Fruit fly (Drosophila melanogaster): ENCODE results near the gene CBP.

- TF ChIP-seq spab (GFP tag; optimal IDR thresholded peaks at IDR 0.05): no peak
- no peak for TF ChIP-seq CG3032 (tag; optimal IDR thresholded peaks at IDR 0.05)
- no peak for TF ChIP-seq CG4318 (GFP tag; optimal IDR thresholded peaks at IDR 0.05)
- TF ChIP-seq CG16779 (tag; optimal IDR thresholded peaks at IDR 0.05): no peak
- TF ChIP-seq CG15336 (GFP tag; IDR thresholded peaks at IDR 0.05): no peak
- no peak for TF ChIP-seq Hr39 (GFP tag; optimal IDR thresholded peaks at IDR 0.05)
- TF ChIP-seq Gug (GFP tag; IDR thresholded peaks at IDR 0.05): no peak
- TF ChIP-seq dac (GFP tag; optimal IDR thresholded peaks at IDR 0.05): no peak
- TF ChIP-seq CG7368 (GFP tag; optimal IDR thresholded peaks at IDR 0.05): no peak
These were observed 12.8 kb downstream of the CBP start for dm6 chrX:7349963-7350362.

Data from whole organism, prepupa.